Worm (Caenorhabditis elegans) whole organism, L3 larva: Measurements from ENCODE around the gene cho-1.

ENCODE experiments used
- aly-2 ChIP-seq: fragments of 150-350 bp; optimal IDR thresholded peaks from 2 replicates; lab custom pipeline; 2014; ENCODE audit warnings: missing biosample characterization, missing genetic modification characterization
- pha-4 ChIP-seq: fragments of 150-350 bp; optimal IDR thresholded peaks from 2 replicates; lab custom pipeline; 2014; ENCODE audit warnings: missing biosample characterization, missing genetic modification reagents, missing genetic modification characterization

ce11 chrIV:13173359-13173758 lies 41.0 kb downstream of the cho-1 start:
- TF ChIP-seq pha-4 (tag; lab: Kevin White, UChicago), result no peak
- TF ChIP-seq aly-2, result no peak
